Worm (Caenorhabditis elegans) whole organism, L4 larva: ENCODE measurements around the gene T26E4.18.

Experiments used
- T20F7.1 ChIP-seq: fragments of 200-800 bp; sonication (Bioruptor generic); optimal IDR thresholded peaks from 2 replicates; lab custom pipeline; 2018; ENCODE audit warnings: mild to moderate bottlenecking, missing genetic modification characterization, missing compliant biosample characterization
- Y48G9A.11 ChIP-seq: fragments of 200-800 bp; sonication (Bioruptor generic); IDR thresholded peaks from 2 replicates; pipeline ENCODE4 v1.3.6; 2022; ENCODE audit warnings: missing genetic modification reagents, missing genetic modification characterization, missing compliant biosample characterization
- ceh-28 ChIP-seq: fragments of 150-350 bp; optimal IDR thresholded peaks from 2 replicates; lab custom pipeline; 2014; ENCODE audit warnings: missing biosample characterization, missing genetic modification reagents, missing genetic modification characterization
- egl-27 ChIP-seq: sonication (generic microtip); optimal IDR thresholded peaks from 3 replicates; lab custom pipeline; 2017; ENCODE audit warnings: missing biosample characterization, missing genetic modification reagents, missing genetic modification characterization
- jun-1 ChIP-seq: fragments of 150-350 bp; optimal IDR thresholded peaks from 2 replicates; lab custom pipeline; 2014; ENCODE audit warnings: missing biosample characterization, missing genetic modification reagents, missing genetic modification characterization
- lin-13 ChIP-seq: fragments of 150-350 bp; optimal IDR thresholded peaks from 2 replicates; lab custom pipeline; 2014; ENCODE audit warnings: missing biosample characterization, missing genetic modification reagents, missing genetic modification characterization
- lsy-2 ChIP-seq, 2 experiments: fragments of 150-350 bp in 1 of 2; sonication (generic microtip) in 1 of 2; optimal IDR thresholded peaks; 2 replicates each; lab custom pipeline; 2014 to 2017; ENCODE audit warnings: missing biosample characterization in 2 of 2, missing genetic modification characterization in 2 of 2
- nhr-28 ChIP-seq: fragments of 150-350 bp; optimal IDR thresholded peaks from 2 replicates; lab custom pipeline; 2014; ENCODE audit warnings: missing biosample characterization, missing genetic modification characterization
- pha-4 ChIP-seq, 2 experiments: fragments of 150-350 bp in 1 of 2; fragments of 200-800 bp in 1 of 2; sonication (Bioruptor generic) in 1 of 2; IDR thresholded peaks in 1 of 2; optimal IDR thresholded peaks in 1 of 2; 2 replicates each; pipeline versions ENCODE4 v1.3.6 to Lab custom; 2014 to 2022; ENCODE audit warnings: missing genetic modification characterization in 2 of 2, missing genetic modification reagents in 2 of 2, missing biosample characterization in 1 of 2, missing compliant biosample characterization in 1 of 2
- unc-62 ChIP-seq, 3 experiments: fragments of 150-350 bp in 1 of 3; sonication (generic microtip); optimal IDR thresholded peaks in 2 of 3; peaks in 1 of 3; 1 replicate in 1 of 3; 2 replicates in 2 of 3; lab custom pipeline; 2014 to 2017; ENCODE audit warnings: missing biosample characterization in 3 of 3, missing genetic modification characterization in 3 of 3, missing genetic modification reagents in 3 of 3, missing genotype in 1 of 3
- zag-1 ChIP-seq: fragments of 150-350 bp; optimal IDR thresholded peaks from 2 replicates; lab custom pipeline; 2014; ENCODE audit warnings: missing biosample characterization, missing genetic modification characterization

DNA sequence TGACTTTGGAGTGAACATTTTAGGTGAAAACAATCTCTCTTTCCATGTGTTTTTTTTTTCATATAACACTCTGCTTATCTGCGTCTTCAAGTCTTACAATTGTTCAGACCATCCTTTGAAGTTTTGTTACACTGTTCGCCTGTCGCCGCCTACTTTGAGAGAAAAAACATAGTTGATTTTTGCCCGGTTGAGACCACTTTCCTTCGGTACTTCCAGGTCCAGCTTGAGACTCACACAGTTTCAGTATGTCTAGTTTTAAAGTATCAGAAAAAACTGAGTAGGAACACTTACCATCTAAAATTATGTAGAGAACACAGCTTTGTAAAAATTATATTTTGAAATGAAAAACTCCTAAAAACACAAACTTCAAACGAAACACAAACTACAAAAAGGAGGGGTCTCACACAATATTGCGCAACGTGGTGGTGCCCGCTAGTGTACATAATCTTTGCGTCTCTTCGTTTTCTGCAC is 12.3 kb upstream of the T26E4.18 start, which contains the start of the genes fbxa-69 and F54B8.4:
- TF ChIP-seq unc-62 (GFP tag; optimal IDR thresholded peaks at IDR 0.05 in 1 of 2; lab: Kevin White, UChicago) (no peak), unc-62 (tag; optimal IDR thresholded peaks at IDR 0.05; lab: Kevin White, UChicago) (no peak), lsy-2 (tag; optimal IDR thresholded peaks at IDR 0.05; lab: Kevin White, UChicago) (no peak), egl-27 (tag; lab: Kevin White, UChicago) (no peak), lin-13 (no peak), zag-1 (tag; lab: Kevin White, UChicago) (no peak), pha-4 (GFP tag; IDR thresholded peaks at IDR 0.05; lab: Robert Waterston, UW) (no peak), pha-4 (tag; optimal IDR thresholded peaks at IDR 0.05; lab: Kevin White, UChicago) (no peak), nhr-28 (peak; percentile 43), ceh-28 (tag; lab: Kevin White, UChicago) (no peak), Y48G9A.11 (GFP tag; lab: Robert Waterston, UW) (no peak), T20F7.1 (GFP tag; lab: Kevin White, UChicago) (no peak), jun-1 (tag; lab: Kevin White, UChicago) (no peak)
